Fruit fly (Drosophila melanogaster) whole organism, adult: ENCODE measurements around the gene Faf2.

Experiments used
- CG11617 ChIP-seq: fragments of 200-800 bp; sonication (Bioruptor generic); optimal IDR thresholded peaks from 2 replicates; lab custom pipeline; 2017; ENCODE audit warnings: mild to moderate bottlenecking, missing biosample characterization, missing genetic modification reagents, missing genetic modification characterization
- CG12768 ChIP-seq: fragments of 200-800 bp; sonication (Bioruptor generic); optimal IDR thresholded peaks from 2 replicates; lab custom pipeline; 2017; ENCODE audit warnings: missing biosample characterization, missing genetic modification characterization, mild to moderate bottlenecking, moderate library complexity, missing genetic modification reagents
- CG1620 ChIP-seq: fragments of 200-800 bp; sonication (Bioruptor generic); optimal IDR thresholded peaks from 2 replicates; lab custom pipeline; 2016; ENCODE audit warnings: missing biosample characterization, missing genetic modification characterization
- CG33017 ChIP-seq: fragments of 200-800 bp; sonication (Bioruptor generic); optimal IDR thresholded peaks from 2 replicates; lab custom pipeline; 2018; ENCODE audit warnings: missing biosample characterization, mild to moderate bottlenecking, missing genetic modification characterization, moderate library complexity
- CG7045 ChIP-seq: fragments of 200-800 bp; sonication (Bioruptor generic); optimal IDR thresholded peaks from 2 replicates; lab custom pipeline; 2017; ENCODE audit warnings: missing biosample characterization, mild to moderate bottlenecking, missing genetic modification characterization
- CG7101 ChIP-seq: fragments of 200-800 bp; sonication (Bioruptor generic); optimal IDR thresholded peaks from 2 replicates; lab custom pipeline; 2018; ENCODE audit warnings: missing biosample characterization, mild to moderate bottlenecking, missing genetic modification characterization, moderate library complexity
- Crg-1 ChIP-seq: fragments of 200-800 bp; sonication (Bioruptor generic); optimal IDR thresholded peaks from 2 replicates; lab custom pipeline; 2016; ENCODE audit warnings: missing biosample characterization, missing genetic modification characterization
- kay ChIP-seq: fragments of 200-800 bp; sonication (Bioruptor generic); peaks from one replicate; lab custom pipeline; 2016; ENCODE audit warnings: missing biosample characterization, missing genetic modification characterization, borderline replicate concordance

DNA sequence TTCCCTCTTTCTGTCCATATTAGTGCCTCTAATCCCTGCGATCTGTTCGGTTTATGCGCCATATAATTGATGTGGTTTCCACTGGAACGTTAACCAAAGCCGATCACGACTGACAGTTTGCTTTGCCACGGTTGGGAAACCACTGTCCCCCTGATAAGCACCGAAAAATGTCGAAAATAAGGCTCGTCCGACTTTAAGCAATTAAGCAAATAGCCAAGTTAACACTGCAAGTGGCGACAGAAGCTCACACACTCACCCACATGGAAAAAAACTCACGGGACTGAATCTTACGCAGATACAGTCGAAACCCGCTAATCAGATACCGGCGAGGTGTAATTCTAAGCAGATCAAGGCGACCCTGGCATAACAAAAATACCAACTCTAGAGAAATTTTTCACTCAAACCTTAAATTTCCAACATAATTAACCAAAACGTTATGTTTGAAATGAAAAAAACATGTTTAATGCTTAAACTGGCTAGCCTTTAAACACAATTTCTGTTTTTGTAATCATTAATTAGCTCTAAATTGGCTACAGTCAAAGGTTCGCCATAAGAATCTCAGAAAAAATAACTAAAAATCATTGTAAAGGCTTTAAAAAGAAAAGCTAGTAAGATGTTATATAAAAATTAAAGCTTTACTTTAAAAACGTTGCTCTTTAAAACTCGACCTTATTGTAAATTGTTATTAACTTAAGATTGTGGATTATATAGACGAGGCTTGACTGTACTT lies 30.4 kb downstream of the Faf2 start:
- TF ChIP-seq CG1620 (GFP tag; lab: Kevin White, UChicago) (no peak), kay (GFP tag; lab: Kevin White, UChicago) (peak; percentile 4), Crg-1 (GFP tag; lab: Kevin White, UChicago) (no peak), CG7045 (peak; percentile 54), CG12768 (GFP tag; lab: Kevin White, UChicago) (peak; percentile 11), CG11617 (GFP tag; lab: Kevin White, UChicago) (no peak), CG7101 (tag; lab: Kevin White, UChicago) (peak; percentile 17), CG33017 (tag; lab: Kevin White, UChicago) (no peak)
